Fruit fly (Drosophila melanogaster) Kc167 (cell line): ENCODE measurements around the gene CG45060.

Experiments used
- Sin3A ChIP-seq: fragments of >200 bp; optimal IDR thresholded peaks from 2 replicates; lab custom pipeline; 2018; ENCODE audit warnings: missing external identifiers
- psq ChIP-seq: fragments of >200 bp; optimal IDR thresholded peaks from 2 replicates; lab custom pipeline; 2017; ENCODE audit warnings: missing external identifiers

dm6 chrX:9833028-9833427 is 35.3 kb downstream of the CG45060 start:
- TF ChIP-seq psq (lab: Kevin White, UChicago), result no peak
- no peak for TF ChIP-seq Sin3A (lab: Kevin White, UChicago)
